Worm (Caenorhabditis elegans) whole organism, early embryonic: Measurements from ENCODE around the gene fipr-21.
A peak's percentile ranks its signal among the peaks of the same experiment; 100 is the strongest.

Experiments
- B0310.2 ChIP-seq: sonication (generic microtip); optimal IDR thresholded peaks from 2 replicates; lab custom pipeline; 2016; ENCODE audit warnings: mild to moderate bottlenecking, missing genetic modification characterization, missing compliant biosample characterization
- F13C5.2 ChIP-seq: sonication (generic microtip); optimal IDR thresholded peaks from 2 replicates; lab custom pipeline; 2017; ENCODE audit warnings: mild to moderate bottlenecking, missing genetic modification characterization, inconsistent platforms, missing compliant biosample characterization
- aly-1 ChIP-seq: sonication (generic microtip); optimal IDR thresholded peaks from 2 replicates; lab custom pipeline; 2016; ENCODE audit warnings: missing genetic modification characterization, missing compliant biosample characterization
- ama-1 ChIP-seq: fragments of 150-350 bp; optimal IDR thresholded peaks from 2 replicates; lab custom pipeline; 2014
- ceh-13 ChIP-seq: fragments of 200-800 bp; sonication (Bioruptor generic); optimal IDR thresholded peaks from 2 replicates; lab custom pipeline; 2018; ENCODE audit warnings: mild to moderate bottlenecking, missing genetic modification characterization, missing compliant biosample characterization
- ceh-36 ChIP-seq: sonication (generic microtip); optimal IDR thresholded peaks from 2 replicates; lab custom pipeline; 2016; ENCODE audit warnings: missing genetic modification characterization, inconsistent platforms, missing compliant biosample characterization
- ets-7 ChIP-seq: sonication (generic microtip); optimal IDR thresholded peaks from 2 replicates; lab custom pipeline; 2016; ENCODE audit warnings: missing genotype, missing genetic modification characterization, missing compliant biosample characterization
- flt-1 ChIP-seq: fragments of 200-800 bp; sonication (Bioruptor generic); IDR thresholded peaks from 2 replicates; pipeline ENCODE4 v1.3.6; 2022; ENCODE audit warnings: missing genetic modification characterization, missing compliant biosample characterization
- hmbx-1 ChIP-seq: sonication (generic microtip); optimal IDR thresholded peaks from 2 replicates; lab custom pipeline; 2016; ENCODE audit warnings: mild to moderate bottlenecking, missing genetic modification characterization, missing compliant biosample characterization
- hmg-4 ChIP-seq: fragments of 200-800 bp; sonication (Bioruptor generic); optimal IDR thresholded peaks from 2 replicates; lab custom pipeline; 2018; ENCODE audit warnings: mild to moderate bottlenecking, missing genetic modification characterization, missing compliant biosample characterization
- hnd-1 ChIP-seq: sonication (generic microtip); optimal IDR thresholded peaks from 2 replicates; lab custom pipeline; 2016; ENCODE audit warnings: missing genetic modification characterization, missing compliant biosample characterization
- pes-1 ChIP-seq: fragments of 200-800 bp; sonication (Bioruptor generic); IDR thresholded peaks from 2 replicates; pipeline ENCODE4 v1.3.6; 2022; ENCODE audit warnings: missing genetic modification reagents, missing genetic modification characterization, missing compliant biosample characterization
- scrt-1 ChIP-seq: fragments of 200-800 bp; sonication (Bioruptor generic); IDR thresholded peaks from 2 replicates; pipeline ENCODE4 v1.3.6; 2022; ENCODE audit warnings: missing genetic modification characterization, missing compliant biosample characterization
- sea-1 ChIP-seq: fragments of 200-800 bp; sonication (Bioruptor generic); conservative IDR thresholded peaks from 2 replicates; pipeline ENCODE4 v1.3.6; 2022; ENCODE audit warnings: missing genetic modification characterization, missing compliant biosample characterization
- tbx-11 ChIP-seq: fragments of 200-800 bp; sonication (Bioruptor generic); IDR thresholded peaks from 2 replicates; pipeline ENCODE4 v1.3.6; 2022; ENCODE audit warnings: missing genetic modification characterization, missing compliant biosample characterization
- tbx-37 ChIP-seq: fragments of 200-800 bp; sonication (Bioruptor generic); conservative IDR thresholded peaks from 2 replicates; pipeline ENCODE4 v1.3.6; 2022; ENCODE audit warnings: missing genetic modification reagents, missing genetic modification characterization, missing compliant biosample characterization
- tra-4 ChIP-seq: sonication (generic microtip); optimal IDR thresholded peaks from 2 replicates; lab custom pipeline; 2017; ENCODE audit warnings: missing genetic modification characterization, missing compliant biosample characterization

Gene fipr-21

ce11 chrX:10319653-10320052 lies 15.3 kb downstream of the fipr-21 start:
- no peak for TF ChIP-seq flt-1 (GFP tag; lab: Robert Waterston, UW)
- TF ChIP-seq B0310.2 (tag; lab: Kevin White, UChicago): no peak
- no peak for TF ChIP-seq tbx-37 (GFP tag; lab: Robert Waterston, UW)
- TF ChIP-seq ceh-36: no peak
- TF ChIP-seq pes-1 (GFP tag; lab: Robert Waterston, UW): no peak
- TF ChIP-seq ama-1: no peak
- no peak for TF ChIP-seq hnd-1 (tag; lab: Kevin White, UChicago)
- no peak for TF ChIP-seq hmbx-1
- TF ChIP-seq ets-7: no peak
- no peak for TF ChIP-seq ceh-13

ce11 chrX:10321401-10321800 lies 17.1 kb downstream of the fipr-21 start:
- TF ChIP-seq hmg-4 (GFP tag; lab: Kevin White, UChicago): no peak
- TF ChIP-seq scrt-1: no peak
- no peak for TF ChIP-seq ceh-36

- no peak for TF ChIP-seq flt-1 (GFP tag; lab: Robert Waterston, UW)
- no peak for TF ChIP-seq F13C5.2
- no peak for TF ChIP-seq B0310.2 (tag; lab: Kevin White, UChicago)
- TF ChIP-seq tra-4: no peak
- TF ChIP-seq hmbx-1: no peak
- TF ChIP-seq pes-1 (GFP tag; lab: Robert Waterston, UW): no peak
- no peak for TF ChIP-seq ceh-36
- TF ChIP-seq ama-1: no peak
- no peak for TF ChIP-seq tbx-37 (GFP tag; lab: Robert Waterston, UW)
- no peak for TF ChIP-seq hmg-4 (GFP tag; lab: Kevin White, UChicago)
- TF ChIP-seq sea-1: no peak
- no peak for TF ChIP-seq aly-1 (tag; lab: Kevin White, UChicago)
- TF ChIP-seq hnd-1 (tag; lab: Kevin White, UChicago): no peak
- no peak for TF ChIP-seq ets-7
- TF ChIP-seq tbx-11 (GFP tag; lab: Robert Waterston, UW): no peak
- no peak for TF ChIP-seq ceh-13
- no peak for TF ChIP-seq scrt-1
Observed at ce11 chrX:10327323-10328022, 23.1 kb downstream of the fipr-21 start, which contains the start of gene acl-5. acl-5 (minus strand) TSS chrX:10327456.

ce11 chrX:10332035-10332614 lies 27.8 kb downstream of the fipr-21 start:
- TF ChIP-seq ama-1 (no peak), F13C5.2 (no peak), sea-1 (no peak), flt-1 (GFP tag; lab: Robert Waterston, UW) (no peak), hnd-1 (tag; lab: Kevin White, UChicago) (no peak), hmbx-1 (no peak), pes-1 (GFP tag; lab: Robert Waterston, UW) (no peak), B0310.2 (tag; lab: Kevin White, UChicago) (no peak), ceh-13 (no peak), scrt-1 (no peak), aly-1 (tag; lab: Kevin White, UChicago) (no peak)

ce11 chrX:10333301-10333854 lies 29.0 kb downstream of the fipr-21 start, which contains the start of gene R07E3.4:
R07E3.4 (minus strand) TSS chrX:10333351.
- TF ChIP-seq tbx-11 (GFP tag; lab: Robert Waterston, UW) (no peak), pes-1 (GFP tag; lab: Robert Waterston, UW) (no peak), F13C5.2 (no peak), sea-1 (no peak), ama-1 (no peak), ceh-36 (no peak), scrt-1 (no peak), B0310.2 (tag; lab: Kevin White, UChicago) (no peak), aly-1 (tag; lab: Kevin White, UChicago) (no peak), tra-4 (no peak), tbx-37 (GFP tag; lab: Robert Waterston, UW) (no peak)

- TF ChIP-seq tbx-37 (GFP tag; lab: Robert Waterston, UW) (no peak), ceh-36 (no peak), tbx-11 (GFP tag; lab: Robert Waterston, UW) (no peak), ama-1 (no peak), hmbx-1 (no peak), pes-1 (GFP tag; lab: Robert Waterston, UW) (no peak), sea-1 (no peak), aly-1 (tag; lab: Kevin White, UChicago) (no peak), ets-7 (no peak), F13C5.2 (no peak), ceh-13 (no peak), hmg-4 (GFP tag; lab: Kevin White, UChicago) (no peak), B0310.2 (tag; lab: Kevin White, UChicago) (no peak), flt-1 (GFP tag; lab: Robert Waterston, UW) (no peak)
Observed at ce11 chrX:10336138-10336537, 31.8 kb downstream of the fipr-21 start, which contains the start of gene idpa-3. idpa-3 (plus strand) TSS chrX:10336438.

- TF ChIP-seq F13C5.2 (no peak), ets-7 (no peak), aly-1 (tag; lab: Kevin White, UChicago) (peak; percentile 51), tbx-37 (GFP tag; lab: Robert Waterston, UW) (0 out of 2 replicates have a peak, but pooled peaks have one; percentile 24), ceh-13 (no peak)
Observed at ce11 chrX:10336592-10336991, 32.3 kb downstream of the fipr-21 start.

ce11 chrX:10338100-10338499 lies 33.8 kb downstream of the fipr-21 start, which contains the start of gene cut-5:
cut-5 (minus strand) TSS chrX:10338200.
- TF ChIP-seq tbx-37 (GFP tag; lab: Robert Waterston, UW) (no peak), aly-1 (tag; lab: Kevin White, UChicago) (no peak), ceh-36 (no peak), hmbx-1 (no peak), ama-1 (no peak), B0310.2 (tag; lab: Kevin White, UChicago) (no peak), pes-1 (GFP tag; lab: Robert Waterston, UW) (no peak), sea-1 (no peak), tbx-11 (GFP tag; lab: Robert Waterston, UW) (no peak), tra-4 (no peak), F13C5.2 (no peak), ceh-13 (no peak), ets-7 (no peak), hnd-1 (tag; lab: Kevin White, UChicago) (no peak)
